Fruit fly (Drosophila melanogaster): ENCODE data around the gene Alp12.

Gene Alp12

DNA sequence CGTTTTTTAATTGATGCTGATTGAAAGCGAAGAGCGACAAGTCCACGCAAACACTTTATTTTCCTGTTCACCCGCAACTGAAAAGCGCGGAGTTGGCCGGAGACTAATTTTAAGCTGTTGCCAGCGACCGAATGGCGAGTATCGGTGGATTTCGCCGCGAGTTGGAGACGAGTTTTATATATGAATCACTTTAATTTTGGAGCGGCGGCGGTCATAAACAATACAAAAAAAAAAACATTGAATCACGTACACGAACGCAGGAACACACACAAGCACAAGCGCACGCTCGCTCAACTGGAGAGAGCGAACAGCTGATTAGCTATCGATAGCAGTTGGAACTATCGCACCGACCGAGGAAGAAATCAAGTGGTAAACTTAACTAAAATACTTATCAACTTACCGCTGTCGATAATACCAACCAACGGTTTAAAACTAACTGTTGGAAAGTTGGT is 2.5 kb downstream of the Alp12 start, which contains the start of gene Pax:
Pax (minus strand) TSS at position 267 of the 452 bp plus-strand sequence.
- TF ChIP-seq Sp1 (GFP tag; optimal IDR thresholded peaks at IDR 0.05) = peak; percentile 43
- no peak for TF ChIP-seq dmrt93B (GFP tag; optimal IDR thresholded peaks at IDR 0.05)
- TF ChIP-seq Jra (GFP tag; optimal IDR thresholded peaks at IDR 0.05) = peak; percentile 65
- TF ChIP-seq Vsx2 (GFP tag; optimal IDR thresholded peaks at IDR 0.05; ENCODE audit: partially characterized antibody) = no peak
- no peak for TF ChIP-seq br (GFP tag; optimal IDR thresholded peaks at IDR 0.05)
- no peak for TF ChIP-seq lola (GFP tag; optimal IDR thresholded peaks at IDR 0.05)
- no peak for TF ChIP-seq brk (GFP tag; optimal IDR thresholded peaks at IDR 0.05)
- no peak for TF ChIP-seq h (GFP tag; optimal IDR thresholded peaks at IDR 0.05)
- TF ChIP-seq Mio (GFP tag; optimal IDR thresholded peaks at IDR 0.05) = no peak
- no peak for TF ChIP-seq Myc (optimal IDR thresholded peaks at IDR 0.05)
- no peak for TF ChIP-seq ey (GFP tag; optimal IDR thresholded peaks at IDR 0.05)
- no peak for TF ChIP-seq Dfd (GFP tag; optimal IDR thresholded peaks at IDR 0.05)
- no peak for TF ChIP-seq Hnf4 (GFP tag; optimal IDR thresholded peaks at IDR 0.05)
- TF ChIP-seq woc (GFP tag; optimal IDR thresholded peaks at IDR 0.05) = no peak
- TF ChIP-seq usp (GFP tag; optimal IDR thresholded peaks at IDR 0.05) = no peak
- TF ChIP-seq Rel (GFP tag; optimal IDR thresholded peaks at IDR 0.05) = no peak
- TF ChIP-seq Rel (tag; optimal IDR thresholded peaks at IDR 0.05) = no peak
- no peak for TF ChIP-seq CG9705 (GFP tag; optimal IDR thresholded peaks at IDR 0.05)
- peak; percentile 43 for TF ChIP-seq Hr83 (GFP tag; optimal IDR thresholded peaks at IDR 0.05; ENCODE audit: poor library complexity, severe bottlenecking)
- TF ChIP-seq dl (GFP tag; optimal IDR thresholded peaks at IDR 0.05; ENCODE audit: insufficient read depth in 1 of 2, partially characterized antibody in 2 of 2) = no peak
- TF ChIP-seq dsf (GFP tag; optimal IDR thresholded peaks at IDR 0.05; ENCODE audit: borderline replicate concordance) = no peak
- no peak for TF ChIP-seq OdsH (GFP tag; optimal IDR thresholded peaks at IDR 0.05)
- peak; percentile 27 for TF ChIP-seq Dif (GFP tag; optimal IDR thresholded peaks at IDR 0.05; ENCODE audit: partially characterized antibody)

DNA sequence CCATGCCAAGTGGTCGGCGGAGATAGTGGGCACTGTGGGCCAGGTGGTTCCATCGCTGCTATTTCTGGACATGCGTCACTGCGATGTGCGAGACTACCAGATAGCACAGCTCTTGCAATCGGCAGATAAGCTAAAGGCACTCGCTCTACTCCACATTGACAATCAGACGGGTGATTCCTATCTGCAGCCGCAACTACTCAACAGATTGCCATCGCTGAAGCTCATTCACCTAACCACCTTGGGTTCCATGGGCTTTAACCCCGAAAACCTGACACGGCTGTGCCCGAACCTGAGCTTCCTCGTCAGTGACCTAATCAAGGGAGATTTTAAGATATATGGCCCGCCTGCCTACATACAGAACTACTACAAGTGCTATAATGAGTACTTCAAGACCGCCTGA is 5.9 kb downstream of the Alp12 start:
- no peak for TF ChIP-seq Jra (GFP tag; optimal IDR thresholded peaks at IDR 0.05)
- TF ChIP-seq Hnf4 (GFP tag; optimal IDR thresholded peaks at IDR 0.05) = no peak
- no peak for TF ChIP-seq GATAd (GFP tag; optimal IDR thresholded peaks at IDR 0.05)
- TF ChIP-seq Abd-B (GFP tag; optimal IDR thresholded peaks at IDR 0.05) = no peak
- TF ChIP-seq Vsx2 (GFP tag; optimal IDR thresholded peaks at IDR 0.05; ENCODE audit: partially characterized antibody) = no peak
- TF ChIP-seq usp (GFP tag; optimal IDR thresholded peaks at IDR 0.05) = no peak
- no peak for TF ChIP-seq Hr78 (GFP tag; optimal IDR thresholded peaks at IDR 0.05)
- TF ChIP-seq CG32264 (GFP tag; optimal IDR thresholded peaks at IDR 0.05) = no peak
- no peak for TF ChIP-seq ey (GFP tag; optimal IDR thresholded peaks at IDR 0.05)
- no peak for TF ChIP-seq jim (GFP tag; optimal IDR thresholded peaks at IDR 0.05)
- no peak for TF ChIP-seq CG9705 (GFP tag; optimal IDR thresholded peaks at IDR 0.05)
- no peak for TF ChIP-seq OdsH (GFP tag; optimal IDR thresholded peaks at IDR 0.05)
- no peak for TF ChIP-seq rgr (GFP tag; optimal IDR thresholded peaks at IDR 0.05)
- no peak for TF ChIP-seq Dif (GFP tag; optimal IDR thresholded peaks at IDR 0.05; ENCODE audit: partially characterized antibody)
- no peak for TF ChIP-seq foxo (GFP tag; optimal IDR thresholded peaks at IDR 0.05)
- no peak for TF ChIP-seq Dfd (GFP tag; optimal IDR thresholded peaks at IDR 0.05)
- TF ChIP-seq Sp1 (GFP tag; optimal IDR thresholded peaks at IDR 0.05) = no peak

DNA sequence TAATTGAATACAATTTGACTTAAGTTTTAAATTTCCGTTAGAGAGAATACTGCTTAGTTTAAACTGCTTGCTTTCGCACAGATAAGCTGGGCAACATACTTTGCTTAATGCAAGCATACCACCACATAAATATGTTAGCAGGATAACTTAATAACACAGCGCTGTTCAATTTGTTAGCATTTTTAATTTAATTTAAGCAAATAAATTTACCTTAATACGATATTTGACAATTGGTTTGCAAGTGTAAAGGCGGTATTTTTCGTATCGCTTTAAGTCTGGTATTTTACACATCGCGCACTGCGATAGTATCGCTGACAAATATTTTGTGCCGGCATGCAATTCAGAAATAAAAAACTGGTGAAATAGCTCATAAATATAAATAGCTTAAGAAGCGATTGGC is 6.5 kb downstream of the Alp12 start, which contains the start of gene RtcB:
RtcB (plus strand) TSS at position 301 of the 400 bp plus-strand sequence.
- TF ChIP-seq h (GFP tag; optimal IDR thresholded peaks at IDR 0.05) (peak; percentile 5), Myc (optimal IDR thresholded peaks at IDR 0.05) (peak; percentile 57), N (GFP tag; optimal IDR thresholded peaks at IDR 0.05) (peak; percentile 23), Rel (GFP tag; optimal IDR thresholded peaks at IDR 0.05) (no peak), Rel (tag; optimal IDR thresholded peaks at IDR 0.05) (no peak), GATAd (GFP tag; optimal IDR thresholded peaks at IDR 0.05) (no peak), rgr (GFP tag; optimal IDR thresholded peaks at IDR 0.05) (peak; percentile 64), dmrt93B (GFP tag; optimal IDR thresholded peaks at IDR 0.05) (no peak), CG32264 (GFP tag; optimal IDR thresholded peaks at IDR 0.05) (no peak), Mio (GFP tag; optimal IDR thresholded peaks at IDR 0.05) (no peak)

DNA sequence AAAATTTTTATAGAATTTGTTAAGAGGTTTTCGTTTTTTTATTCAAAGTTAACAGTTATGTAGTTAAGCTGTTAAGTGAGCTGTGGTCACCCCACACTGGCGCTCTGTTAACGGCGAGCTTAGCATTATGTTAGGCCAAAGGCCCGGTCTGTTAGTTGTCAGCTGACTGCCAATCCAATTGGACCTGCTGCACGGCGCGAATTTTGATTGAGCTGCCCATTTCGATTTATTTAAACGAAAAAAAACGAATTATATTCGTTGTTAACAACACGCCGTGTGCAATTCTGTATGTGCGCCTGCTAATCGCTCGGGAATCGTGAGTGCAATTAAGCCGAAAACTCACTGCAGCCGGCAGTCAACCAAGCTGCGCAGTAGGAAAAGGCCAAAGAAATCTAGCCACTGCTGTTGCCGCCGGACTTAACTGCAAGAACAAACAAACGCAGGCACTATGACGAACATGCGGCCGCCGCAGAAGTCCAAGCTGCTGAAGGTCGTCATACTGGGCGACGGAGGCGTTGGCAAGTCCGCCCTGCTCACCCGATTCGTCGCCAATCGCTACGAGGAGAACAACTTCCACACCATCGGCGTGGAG is 8.7 kb downstream of the Alp12 start, which contains the start of gene Rab9:
Rab9 (plus strand) TSS at position 151 of the 592 bp plus-strand sequence.
- no peak for TF ChIP-seq Dif (GFP tag; optimal IDR thresholded peaks at IDR 0.05; ENCODE audit: partially characterized antibody)
- TF ChIP-seq Rel (GFP tag; optimal IDR thresholded peaks at IDR 0.05) = no peak
- no peak for TF ChIP-seq Rel (tag; optimal IDR thresholded peaks at IDR 0.05)
- no peak for TF ChIP-seq Abd-B (GFP tag; optimal IDR thresholded peaks at IDR 0.05)
- TF ChIP-seq Vsx2 (GFP tag; optimal IDR thresholded peaks at IDR 0.05; ENCODE audit: partially characterized antibody) = no peak
- TF ChIP-seq rgr (GFP tag; optimal IDR thresholded peaks at IDR 0.05) = no peak
- TF ChIP-seq brk (GFP tag; optimal IDR thresholded peaks at IDR 0.05) = no peak

Measured in whole organism, wandering third instar larva.